Fruit fly (Drosophila melanogaster) whole organism, wandering third instar larva: ENCODE results near the gene AhcyL2.

ENCODE experiments used
- Abd-B ChIP-seq: fragments of >200 bp; optimal IDR thresholded peaks from 2 replicates; lab custom pipeline; 2017; ENCODE audit warnings: missing biosample characterization, missing genetic modification characterization
- CG32264 ChIP-seq: fragments of 200-800 bp; sonication (Bioruptor generic); optimal IDR thresholded peaks from 2 replicates; lab custom pipeline; 2016; ENCODE audit warnings: missing biosample characterization, missing genetic modification characterization
- CG9705 ChIP-seq: fragments of 200-800 bp; sonication (Bioruptor generic); optimal IDR thresholded peaks from 2 replicates; lab custom pipeline; 2018; ENCODE audit warnings: missing biosample characterization, mild to moderate bottlenecking, missing genetic modification characterization
- CrebA ChIP-seq: fragments of 200-800 bp; sonication (Bioruptor generic); optimal IDR thresholded peaks from 2 replicates; lab custom pipeline; 2016; ENCODE audit warnings: missing biosample characterization, mild to moderate bottlenecking, missing genetic modification characterization, borderline replicate concordance
- Dfd ChIP-seq: fragments of >200 bp; optimal IDR thresholded peaks from 2 replicates; lab custom pipeline; 2017; ENCODE audit warnings: missing biosample characterization, missing genetic modification characterization
- Dif ChIP-seq: fragments of 200-275, 200-300 bp; sonication (Bioruptor generic); optimal IDR thresholded peaks from 2 replicates; lab custom pipeline; 2018; ENCODE audit warnings: missing biosample characterization, missing genetic modification characterization; ENCODE audit not compliant: partially characterized antibody
- GATAd ChIP-seq: sonication (Bioruptor generic); optimal IDR thresholded peaks from 2 replicates; lab custom pipeline; 2016; ENCODE audit warnings: missing biosample characterization, missing genetic modification characterization
- HLH106 ChIP-seq: fragments of 200-800 bp; optimal IDR thresholded peaks from 3 replicates; lab custom pipeline; 2019; ENCODE audit warnings: missing biosample characterization, mild to moderate bottlenecking, missing genetic modification characterization, moderate library complexity
- Hnf4 ChIP-seq: fragments of 200-800 bp; sonication (Bioruptor generic); optimal IDR thresholded peaks from 2 replicates; lab custom pipeline; 2016; ENCODE audit warnings: missing biosample characterization, mild to moderate bottlenecking, missing genetic modification characterization
- Hr78 ChIP-seq: fragments of >200 bp; optimal IDR thresholded peaks from 2 replicates; lab custom pipeline; 2017; ENCODE audit warnings: missing biosample characterization, missing genetic modification characterization
- Hr83 ChIP-seq: fragments of 200-300 bp; sonication (Bioruptor generic); optimal IDR thresholded peaks from 2 replicates; lab custom pipeline; 2016; ENCODE audit warnings: missing biosample characterization, mild to moderate bottlenecking, missing genetic modification characterization, moderate library complexity; ENCODE audit not compliant: poor library complexity, severe bottlenecking
- Jra ChIP-seq: sonication (Bioruptor generic); optimal IDR thresholded peaks from 2 replicates; lab custom pipeline; 2016; ENCODE audit warnings: missing biosample characterization, missing genetic modification characterization
- Mio ChIP-seq: sonication (Bioruptor generic); optimal IDR thresholded peaks from 2 replicates; lab custom pipeline; 2016; ENCODE audit warnings: missing biosample characterization, missing genetic modification characterization
- Myc ChIP-seq: fragments of >200 bp; optimal IDR thresholded peaks from 2 replicates; lab custom pipeline; 2017
- N ChIP-seq: fragments of >200 bp; optimal IDR thresholded peaks from 2 replicates; lab custom pipeline; 2018; ENCODE audit warnings: missing biosample characterization, missing external identifiers, missing genetic modification characterization
- OdsH ChIP-seq: fragments of 200-800 bp; sonication (Bioruptor generic); optimal IDR thresholded peaks from 2 replicates; lab custom pipeline; 2016; ENCODE audit warnings: missing biosample characterization, mild to moderate bottlenecking, missing genetic modification characterization
- Rel ChIP-seq, 2 experiments: fragments of 200-800 bp; sonication (Bioruptor generic) in 1 of 2; optimal IDR thresholded peaks; 2 replicates in 1 of 2; 3 replicates in 1 of 2; lab custom pipeline; 2016 to 2019; ENCODE audit warnings: mild to moderate bottlenecking in 2 of 2, missing biosample characterization in 2 of 2, missing genetic modification characterization in 2 of 2, moderate library complexity in 1 of 2
- Sp1 ChIP-seq: fragments of 200-800 bp; sonication (Bioruptor generic); optimal IDR thresholded peaks from 3 replicates; lab custom pipeline; 2019; ENCODE audit warnings: missing biosample characterization, mild to moderate bottlenecking, missing genetic modification characterization, moderate library complexity
- Vsx2 ChIP-seq: fragments of 200-300, 225-300 bp; sonication (Bioruptor generic); optimal IDR thresholded peaks from 2 replicates; lab custom pipeline; 2018; ENCODE audit warnings: missing biosample characterization, missing genetic modification characterization; ENCODE audit not compliant: partially characterized antibody
- br ChIP-seq: fragments of 200-800 bp; sonication (Bioruptor generic); optimal IDR thresholded peaks from 2 replicates; lab custom pipeline; 2016; ENCODE audit warnings: missing biosample characterization, missing genetic modification characterization
- brk ChIP-seq: fragments of 200-800 bp; sonication (Bioruptor generic); optimal IDR thresholded peaks from 2 replicates; lab custom pipeline; 2016; ENCODE audit warnings: missing biosample characterization, mild to moderate bottlenecking, missing genetic modification characterization
- dl ChIP-seq, 2 experiments: fragments of 175-275, 200-275 bp in 1 of 2; fragments of 200-275 bp in 1 of 2; sonication (Bioruptor generic); optimal IDR thresholded peaks; lab custom pipeline; 2018; ENCODE audit warnings: mild to moderate bottlenecking in 2 of 2, missing biosample characterization in 2 of 2, missing genetic modification characterization in 2 of 2, moderate library complexity in 2 of 2; ENCODE audit not compliant: partially characterized antibody in 2 of 2, insufficient read depth in 1 of 2
- dmrt93B ChIP-seq: fragments of 200-800 bp; sonication (Bioruptor generic); optimal IDR thresholded peaks from 2 replicates; lab custom pipeline; 2018; ENCODE audit warnings: missing biosample characterization, mild to moderate bottlenecking, missing genetic modification characterization
- dsf ChIP-seq: sonication (Bioruptor generic); optimal IDR thresholded peaks from 2 replicates; lab custom pipeline; 2016; ENCODE audit warnings: missing biosample characterization, missing genetic modification characterization, borderline replicate concordance
- ey ChIP-seq: fragments of 200-800 bp; sonication (Bioruptor generic); optimal IDR thresholded peaks from 2 replicates; lab custom pipeline; 2016; ENCODE audit warnings: missing biosample characterization, missing genetic modification characterization
- foxo ChIP-seq, 2 experiments: fragments of 200-800 bp; sonication (Bioruptor generic); optimal IDR thresholded peaks; 2 replicates in 1 of 2; 3 replicates in 1 of 2; lab custom pipeline; 2016 to 2017; ENCODE audit warnings: missing biosample characterization in 2 of 2, missing genetic modification characterization in 2 of 2
- fru ChIP-seq: fragments of 200-800 bp; sonication (Bioruptor generic); optimal IDR thresholded peaks from 3 replicates; lab custom pipeline; 2016; ENCODE audit warnings: missing biosample characterization, mild to moderate bottlenecking, missing genetic modification characterization
- h ChIP-seq: fragments of 200-800 bp; sonication (Bioruptor generic); optimal IDR thresholded peaks from 3 replicates; lab custom pipeline; 2016; ENCODE audit warnings: missing biosample characterization, mild to moderate bottlenecking, missing genetic modification characterization
- jim ChIP-seq: fragments of 175-275, 200-325 bp; sonication (Bioruptor generic); optimal IDR thresholded peaks from 2 replicates; lab custom pipeline; 2016; ENCODE audit warnings: missing biosample characterization, mild to moderate bottlenecking, missing genetic modification characterization
- lola ChIP-seq: fragments of >200 bp; optimal IDR thresholded peaks from 2 replicates; lab custom pipeline; 2017; ENCODE audit warnings: missing biosample characterization, missing genetic modification characterization
- pan ChIP-seq: fragments of >200 bp; optimal IDR thresholded peaks from 2 replicates; lab custom pipeline; 2017
- psq ChIP-seq: fragments of 200-800 bp; sonication (Bioruptor generic); optimal IDR thresholded peaks from 3 replicates; lab custom pipeline; 2017; ENCODE audit warnings: missing biosample characterization, mild to moderate bottlenecking, missing genetic modification characterization, moderate library complexity
- rgr ChIP-seq: fragments of 200-800 bp; sonication (Bioruptor generic); optimal IDR thresholded peaks from 3 replicates; lab custom pipeline; 2016; ENCODE audit warnings: missing biosample characterization, mild to moderate bottlenecking, missing genetic modification characterization
- sage ChIP-seq: fragments of 200-800 bp; sonication (Bioruptor generic); optimal IDR thresholded peaks from 2 replicates; lab custom pipeline; 2016; ENCODE audit warnings: missing biosample characterization, mild to moderate bottlenecking, missing genetic modification characterization
- sv ChIP-seq: fragments of 200-800 bp; sonication (Bioruptor generic); optimal IDR thresholded peaks from 3 replicates; lab custom pipeline; 2016; ENCODE audit warnings: missing biosample characterization, missing genetic modification characterization
- tai ChIP-seq: sonication (Bioruptor generic); optimal IDR thresholded peaks from 2 replicates; lab custom pipeline; 2016; ENCODE audit warnings: missing biosample characterization, missing genetic modification characterization
- usp ChIP-seq: fragments of >200 bp; optimal IDR thresholded peaks from 2 replicates; lab custom pipeline; 2017; ENCODE audit warnings: missing biosample characterization, missing genetic modification characterization
- woc ChIP-seq: sonication (Bioruptor generic); optimal IDR thresholded peaks from 2 replicates; lab custom pipeline; 2016; ENCODE audit warnings: missing biosample characterization, mild to moderate bottlenecking, missing genetic modification characterization

The AhcyL2 gene

DNA sequence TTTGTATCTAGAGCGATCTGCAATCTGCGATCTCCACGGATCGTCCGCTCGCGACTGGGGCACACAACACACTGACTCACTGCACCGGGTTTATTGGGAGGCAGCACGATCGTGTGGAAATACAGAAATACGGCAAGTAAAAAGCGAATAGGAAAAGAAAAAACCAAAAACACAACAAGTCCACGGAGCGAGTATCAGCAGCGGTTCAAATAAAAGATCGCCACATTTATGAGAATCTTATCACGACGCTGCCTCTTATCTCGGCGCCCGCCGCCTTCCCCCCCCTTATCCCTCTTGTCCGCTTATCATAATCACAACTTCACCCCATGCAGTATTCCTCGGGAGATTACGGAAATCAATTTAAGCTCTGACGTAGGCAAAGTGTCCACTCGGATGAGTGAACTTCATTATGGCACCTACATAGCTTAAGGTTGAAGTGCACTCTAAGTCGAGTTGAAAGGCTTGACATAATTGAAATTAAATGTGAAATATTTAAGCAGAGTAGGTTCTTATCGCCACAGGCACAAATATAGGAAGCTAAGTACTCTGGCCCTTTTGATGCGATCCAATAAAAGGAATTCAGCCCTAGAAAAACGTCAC lies at the start of gene AhcyL2:
Gene AhcyL2 (minus strand): TSS at position 51 of the 600 bp plus-strand sequence.
- TF ChIP-seq woc (no peak), Dfd (GFP tag; lab: Kevin White, UChicago) (no peak), pan (lab: Kevin White, UChicago) (no peak), usp (GFP tag; lab: Kevin White, UChicago) (no peak), Hr78 (GFP tag; lab: Kevin White, UChicago) (no peak), br (GFP tag; lab: Kevin White, UChicago) (peak; percentile 11), Rel (GFP tag; optimal IDR thresholded peaks at IDR 0.05; lab: Kevin White, UChicago) (no peak), Rel (tag; optimal IDR thresholded peaks at IDR 0.05; lab: Kevin White, UChicago) (peak; percentile 84), Myc (lab: Kevin White, UChicago) (no peak), dsf (GFP tag; lab: Kevin White, UChicago) (no peak), Jra (peak; percentile 19), h (GFP tag; lab: Kevin White, UChicago) (peak; percentile 82), sage (no peak), lola (no peak), psq (peak; percentile 10), Sp1 (peak; percentile 45), GATAd (GFP tag; lab: Kevin White, UChicago) (no peak), brk (GFP tag; lab: Kevin White, UChicago) (peak; percentile 79), CrebA (GFP tag; lab: Kevin White, UChicago) (no peak), CG32264 (GFP tag; lab: Kevin White, UChicago) (no peak), Mio (GFP tag; lab: Kevin White, UChicago) (no peak), rgr (no peak), HLH106 (no peak), Dif (GFP tag; lab: Kevin White, UChicago) (no peak), sv (GFP tag; lab: Kevin White, UChicago) (no peak), Hnf4 (GFP tag; lab: Kevin White, UChicago) (no peak), jim (GFP tag; lab: Kevin White, UChicago) (no peak), tai (GFP tag; lab: Kevin White, UChicago) (no peak), OdsH (GFP tag; lab: Kevin White, UChicago) (no peak), N (GFP tag; lab: Kevin White, UChicago) (no peak), ey (no peak), foxo (GFP tag; optimal IDR thresholded peaks at IDR 0.05; lab: Kevin White, UChicago) (peak in 1 of 2 experiments; percentile 15), Hr83 (GFP tag; lab: Kevin White, UChicago) (peak; percentile 8), Vsx2 (no peak), fru (GFP tag; lab: Kevin White, UChicago) (no peak), dmrt93B (no peak), CG9705 (GFP tag; lab: Kevin White, UChicago) (no peak), Abd-B (no peak), dl (GFP tag; optimal IDR thresholded peaks at IDR 0.05; lab: Kevin White, UChicago; ENCODE audit: insufficient read depth in 1 of 2, partially characterized antibody in 2 of 2) (peak in 1 of 2 experiments; percentile 45)

- TF ChIP-seq tai (GFP tag; lab: Kevin White, UChicago) (no peak), Sp1 (no peak), ey (no peak), CrebA (GFP tag; lab: Kevin White, UChicago) (no peak), dl (GFP tag; optimal IDR thresholded peaks at IDR 0.05; lab: Kevin White, UChicago; ENCODE audit: insufficient read depth in 1 of 2, partially characterized antibody in 2 of 2) (no peak), CG32264 (GFP tag; lab: Kevin White, UChicago) (no peak), rgr (no peak), Dif (GFP tag; lab: Kevin White, UChicago) (no peak), h (GFP tag; lab: Kevin White, UChicago) (no peak), psq (no peak), N (GFP tag; lab: Kevin White, UChicago) (no peak), woc (no peak), jim (GFP tag; lab: Kevin White, UChicago) (no peak), pan (lab: Kevin White, UChicago) (no peak), CG9705 (GFP tag; lab: Kevin White, UChicago) (no peak)
Observed at dm6 chr3R:17031502-17031901, 49.5 kb upstream of the AhcyL2 start, which contains the start of gene CG31268. TSS of gene CG31268 (plus strand) at chr3R:17031802.
